Worm (Caenorhabditis elegans) whole organism, young adult: ENCODE data around the gene cyp-13A3.

Source experiments
- B0261.1 ChIP-seq: sonication (generic microtip); optimal IDR thresholded peaks from 2 replicates; lab custom pipeline; 2016; ENCODE audit warnings: mild to moderate bottlenecking, missing genetic modification characterization, moderate library complexity, missing compliant biosample characterization
- B0336.3 ChIP-seq: fragments of 200-800 bp; sonication (Bioruptor generic); IDR thresholded peaks from 2 replicates; pipeline ENCODE4 v1.3.6; 2022; ENCODE audit warnings: missing genetic modification characterization, missing compliant biosample characterization
- F33H1.4 ChIP-seq: fragments of 200-800 bp; sonication (Bioruptor generic); IDR thresholded peaks from 2 replicates; pipeline ENCODE4 v1.3.6; 2022; ENCODE audit warnings: missing genetic modification reagents, missing genetic modification characterization, missing compliant biosample characterization
- F57A8.1 ChIP-seq: fragments of 200-800 bp; sonication (Bioruptor generic); optimal IDR thresholded peaks from 2 replicates; lab custom pipeline; 2018; ENCODE audit warnings: mild to moderate bottlenecking, missing genetic modification characterization, moderate library complexity, missing compliant biosample characterization
- Y56A3A.18 ChIP-seq: fragments of 200-800 bp; sonication (Bioruptor generic); IDR thresholded peaks from 2 replicates; pipeline ENCODE4 v1.3.6; 2022; ENCODE audit warnings: missing genetic modification reagents, missing genetic modification characterization, missing compliant biosample characterization
- Y95B8A.8 ChIP-seq: fragments of 200-800 bp; sonication (Bioruptor generic); IDR thresholded peaks from 2 replicates; pipeline ENCODE4 v1.3.6; 2022; ENCODE audit warnings: missing genetic modification reagents, missing genetic modification characterization, missing compliant biosample characterization
- aptf-3 ChIP-seq: fragments of 200-800 bp; sonication (Bioruptor generic); IDR thresholded peaks from 2 replicates; pipeline ENCODE4 v1.3.6; 2022; ENCODE audit warnings: missing genetic modification characterization, missing compliant biosample characterization
- attf-5 ChIP-seq: fragments of 200-800 bp; sonication (Bioruptor generic); optimal IDR thresholded peaks from 2 replicates; lab custom pipeline; 2018; ENCODE audit warnings: mild to moderate bottlenecking, missing genetic modification characterization, missing compliant biosample characterization
- cebp-2 ChIP-seq: fragments of 200-800 bp; sonication (Bioruptor generic); IDR thresholded peaks from 2 replicates; pipeline ENCODE4 v1.3.6; 2022; ENCODE audit warnings: missing genetic modification characterization, missing compliant biosample characterization
- ceh-27 ChIP-seq: fragments of 200-800 bp; sonication (Bioruptor generic); optimal IDR thresholded peaks from 2 replicates; lab custom pipeline; 2018; ENCODE audit warnings: mild to moderate bottlenecking, missing genetic modification characterization, moderate library complexity, missing compliant biosample characterization
- dox-1 ChIP-seq: fragments of 200-800 bp; sonication (Bioruptor generic); IDR thresholded peaks from 2 replicates; pipeline ENCODE4 v1.3.6; 2022; ENCODE audit warnings: missing genetic modification reagents, missing genetic modification characterization, missing compliant biosample characterization
- hmg-1.2 ChIP-seq: fragments of 200-800 bp; sonication (Bioruptor generic); IDR thresholded peaks from 2 replicates; pipeline ENCODE4 v1.3.6; 2022; ENCODE audit warnings: missing genetic modification reagents, missing genetic modification characterization, missing compliant biosample characterization
- nfyb-1 ChIP-seq: fragments of 200-800 bp; sonication (Bioruptor generic); IDR thresholded peaks from 2 replicates; pipeline ENCODE4 v1.3.6; 2022; ENCODE audit warnings: missing genetic modification reagents, missing genetic modification characterization, missing compliant biosample characterization
- nhr-120 ChIP-seq: fragments of 200-800 bp; sonication (Bioruptor generic); IDR thresholded peaks from 2 replicates; pipeline ENCODE4 v1.3.6; 2022; ENCODE audit warnings: missing genetic modification characterization, missing compliant biosample characterization
- nhr-80 ChIP-seq: sonication (generic microtip); optimal IDR thresholded peaks from 2 replicates; lab custom pipeline; 2016; ENCODE audit warnings: missing genetic modification characterization, missing compliant biosample characterization
- nhr-90 ChIP-seq: sonication (generic microtip); optimal IDR thresholded peaks from 2 replicates; lab custom pipeline; 2016; ENCODE audit warnings: missing genotype, mild to moderate bottlenecking, missing genetic modification characterization, missing compliant biosample characterization
- pha-4 ChIP-seq: fragments of 150-350 bp; sonication (generic microtip); optimal IDR thresholded peaks from 2 replicates; lab custom pipeline; 2014; ENCODE audit warnings: missing biosample characterization, missing genetic modification reagents, missing genetic modification characterization
- snpc-1.3 ChIP-seq: sonication (generic microtip); optimal IDR thresholded peaks from 2 replicates; lab custom pipeline; 2017; ENCODE audit warnings: missing genetic modification characterization, mild to moderate bottlenecking, missing compliant biosample characterization, antibody characterized with exemption, moderate library complexity, missing genotype, missing genetic modification reagents; ENCODE audit not compliant: insufficient read depth
- snpc-3.4 ChIP-seq: sonication (generic microtip); optimal IDR thresholded peaks from 2 replicates; lab custom pipeline; 2017; ENCODE audit warnings: missing genetic modification characterization, mild to moderate bottlenecking, missing compliant biosample characterization, antibody characterized with exemption, moderate library complexity, missing genotype, missing genetic modification reagents
- ztf-6 ChIP-seq: fragments of 200-800 bp; sonication (Bioruptor generic); IDR thresholded peaks from 2 replicates; pipeline ENCODE4 v1.3.6; 2022; ENCODE audit warnings: missing genetic modification reagents, missing genetic modification characterization, missing compliant biosample characterization

cyp-13A3 gene

ce11 chrII:9738820-9739219, 54.3 kb downstream of the cyp-13A3 start (continued):
- 0 out of 2 replicates have a peak, but pooled peaks have one; percentile 64 for TF ChIP-seq cebp-2 (GFP tag; lab: Robert Waterston, UW)
- 0 out of 2 replicates have a peak, but pooled peaks have one; percentile 40 for TF ChIP-seq Y56A3A.18
- peak; percentile 64 for TF ChIP-seq dox-1 (GFP tag; lab: Robert Waterston, UW)
- no peak for TF ChIP-seq nhr-120 (GFP tag; lab: Robert Waterston, UW)
- peak; percentile 92 for TF ChIP-seq nhr-80 (tag; lab: Kevin White, UChicago)
- TF ChIP-seq ztf-6 (GFP tag; lab: Robert Waterston, UW), result no peak
- TF ChIP-seq B0336.3, result peak; percentile 76; the same call in 1 of the 2 replicates
- no peak for TF ChIP-seq B0261.1 (tag; lab: Kevin White, UChicago)
- TF ChIP-seq F57A8.1 (GFP tag; lab: Kevin White, UChicago), result no peak
- peak; percentile 56 for TF ChIP-seq pha-4
- TF ChIP-seq snpc-3.4, result peak; percentile 16
- TF ChIP-seq snpc-1.3 (tag; lab: Kevin White, UChicago), result no peak
- peak; percentile 35; the same call in 1 of the 2 replicates for TF ChIP-seq hmg-1.2 (GFP tag; lab: Robert Waterston, UW)
- TF ChIP-seq attf-5 (GFP tag; lab: Kevin White, UChicago), result peak; percentile 70
- TF ChIP-seq nhr-90 (tag; lab: Kevin White, UChicago), result peak; percentile 34
- 0 out of 2 replicates have a peak, but pooled peaks have one; percentile 24 for TF ChIP-seq nfyb-1
- TF ChIP-seq ceh-27, result no peak
- TF ChIP-seq aptf-3 (GFP tag; lab: Robert Waterston, UW), result 0 out of 2 replicates have a peak, but pooled peaks have one; percentile 42
- TF ChIP-seq F33H1.4, result peak; percentile 29; the same call in 1 of the 2 replicates
- TF ChIP-seq Y95B8A.8 (GFP tag; lab: Robert Waterston, UW), result 0 out of 2 replicates have a peak, but pooled peaks have one; percentile 34
